Worm (Caenorhabditis elegans) whole organism, late embryonic: ENCODE measurements around the gene grl-11.

ENCODE experiments used
- ceh-9 ChIP-seq: sonication (generic microtip); optimal IDR thresholded peaks from 2 replicates; lab custom pipeline; 2016; ENCODE audit warnings: mild to moderate bottlenecking, missing genetic modification characterization, inconsistent platforms, missing compliant biosample characterization
- hlh-30 ChIP-seq: sonication (generic microtip); optimal IDR thresholded peaks from 2 replicates; lab custom pipeline; 2017; ENCODE audit warnings: antibody characterized with exemption, missing genetic modification characterization, missing compliant biosample characterization; ENCODE audit not compliant: insufficient read depth
- nfya-1 ChIP-seq: sonication (generic microtip); optimal IDR thresholded peaks from 2 replicates; lab custom pipeline; 2017; ENCODE audit warnings: missing genetic modification characterization, mild to moderate bottlenecking, missing compliant biosample characterization, antibody characterized with exemption, moderate library complexity
- nhr-11 ChIP-seq: fragments of 150-350 bp; optimal IDR thresholded peaks from 2 replicates; lab custom pipeline; 2014; ENCODE audit warnings: missing biosample characterization, missing genetic modification characterization
- pha-4 ChIP-seq: fragments of 150-350 bp; optimal IDR thresholded peaks from 2 replicates; lab custom pipeline; 2018; ENCODE audit warnings: missing biosample characterization, missing genetic modification reagents, missing genetic modification characterization
- unc-3 ChIP-seq, 2 experiments: fragments of 200-800 bp in 1 of 2; sonication (Bioruptor generic) in 1 of 2; sonication (generic microtip) in 1 of 2; conservative IDR thresholded peaks in 1 of 2; optimal IDR thresholded peaks in 1 of 2; 2 replicates each; pipeline versions ENCODE4 v1.3.6 to Lab custom; 2016 to 2022; ENCODE audit warnings: missing compliant biosample characterization in 2 of 2, missing genetic modification characterization in 2 of 2, missing genetic modification reagents in 1 of 2
- unc-42 ChIP-seq: sonication (generic microtip); optimal IDR thresholded peaks from 2 replicates; lab custom pipeline; 2016; ENCODE audit warnings: missing genotype, missing genetic modification characterization, missing compliant biosample characterization
- unc-86 ChIP-seq: sonication (generic microtip); optimal IDR thresholded peaks from 2 replicates; lab custom pipeline; 2016; ENCODE audit warnings: missing genetic modification characterization, missing compliant biosample characterization

- TF ChIP-seq unc-3 (GFP tag; conservative IDR thresholded peaks at IDR 0.05; lab: Robert Waterston, UW) (no peak), unc-3 (tag; optimal IDR thresholded peaks at IDR 0.05; lab: Kevin White, UChicago) (no peak), unc-86 (tag; lab: Kevin White, UChicago) (no peak), ceh-9 (no peak), nfya-1 (no peak), hlh-30 (tag; lab: Kevin White, UChicago) (no peak), unc-42 (no peak), nhr-11 (tag; lab: Kevin White, UChicago) (no peak), pha-4 (tag; lab: Kevin White, UChicago) (no peak)
Measured at ce11 chrIII:9071372-9071771, 46.8 kb downstream of the grl-11 start, which contains the start of gene lin-12.
